Worm (Caenorhabditis elegans) whole organism, L2 larva: Measurements from ENCODE around the gene trpp-5.

Experiments
- C34F6.9 ChIP-seq: fragments of 150-350 bp; optimal IDR thresholded peaks from 2 replicates; lab custom pipeline; 2014; ENCODE audit warnings: missing biosample characterization, missing genetic modification characterization
- F13H6.1 ChIP-seq: sonication (generic microtip); optimal IDR thresholded peaks from 2 replicates; lab custom pipeline; 2016; ENCODE audit warnings: missing genetic modification characterization, missing compliant biosample characterization
- Y55F3AM.14 ChIP-seq: fragments of 200-800 bp; sonication (Bioruptor generic); optimal IDR thresholded peaks from 2 replicates; lab custom pipeline; 2018; ENCODE audit warnings: mild to moderate bottlenecking, missing genetic modification characterization, missing compliant biosample characterization
- ZK546.5 ChIP-seq: sonication (generic microtip); optimal IDR thresholded peaks from 2 replicates; lab custom pipeline; 2017; ENCODE audit warnings: missing biosample characterization, missing genetic modification characterization
- aly-2 ChIP-seq: fragments of 150-350 bp; optimal IDR thresholded peaks from 2 replicates; lab custom pipeline; 2014; ENCODE audit warnings: missing biosample characterization, missing genetic modification characterization
- blmp-1 ChIP-seq: sonication (generic microtip); optimal IDR thresholded peaks from 2 replicates; lab custom pipeline; 2017; ENCODE audit warnings: missing genetic modification characterization, mild to moderate bottlenecking, missing compliant biosample characterization, antibody characterized with exemption, moderate library complexity; ENCODE audit not compliant: insufficient read depth
- ceh-16 ChIP-seq: fragments of 150-350 bp; optimal IDR thresholded peaks from 2 replicates; lab custom pipeline; 2014; ENCODE audit warnings: missing biosample characterization, missing genetic modification characterization
- crh-2 ChIP-seq: sonication (generic microtip); optimal IDR thresholded peaks from 2 replicates; lab custom pipeline; 2017; ENCODE audit warnings: missing biosample characterization, missing genetic modification characterization
- dmd-4 ChIP-seq: sonication (generic microtip); optimal IDR thresholded peaks from 2 replicates; lab custom pipeline; 2017; ENCODE audit warnings: missing biosample characterization, missing genetic modification characterization
- egl-27 ChIP-seq: sonication (generic microtip); optimal IDR thresholded peaks from 3 replicates; lab custom pipeline; 2017; ENCODE audit warnings: missing biosample characterization, missing genetic modification reagents, missing genetic modification characterization
- elt-1 ChIP-seq: fragments of 150-350 bp; optimal IDR thresholded peaks from 2 replicates; lab custom pipeline; 2014; ENCODE audit warnings: missing biosample characterization, missing genetic modification characterization
- elt-3 ChIP-seq: sonication (generic microtip); optimal IDR thresholded peaks from 2 replicates; lab custom pipeline; 2017; ENCODE audit warnings: missing biosample characterization, missing genetic modification characterization
- fos-1 ChIP-seq: fragments of 150-350 bp; optimal IDR thresholded peaks from 2 replicates; lab custom pipeline; 2014; ENCODE audit warnings: missing biosample characterization, missing genetic modification characterization
- gmeb-1 ChIP-seq: fragments of 150-350 bp; optimal IDR thresholded peaks from 2 replicates; lab custom pipeline; 2014; ENCODE audit warnings: missing biosample characterization, missing genetic modification characterization
- lin-13 ChIP-seq: fragments of 150-350 bp; optimal IDR thresholded peaks from 2 replicates; lab custom pipeline; 2014; ENCODE audit warnings: missing biosample characterization, missing genetic modification reagents, missing genetic modification characterization
- lsy-2 ChIP-seq, 2 experiments: fragments of 150-350 bp in 1 of 2; sonication (generic microtip) in 1 of 2; optimal IDR thresholded peaks; 2 replicates each; lab custom pipeline; 2014 to 2017; ENCODE audit warnings: missing biosample characterization in 2 of 2, missing genetic modification characterization in 2 of 2
- mab-5 ChIP-seq: fragments of 150-350 bp; optimal IDR thresholded peaks from 2 replicates; lab custom pipeline; 2014; ENCODE audit warnings: missing biosample characterization, missing genetic modification characterization
- mbf-1 ChIP-seq: sonication (generic microtip); optimal IDR thresholded peaks from 2 replicates; lab custom pipeline; 2017; ENCODE audit warnings: missing biosample characterization, missing genetic modification characterization
- mdl-1 ChIP-seq, 2 experiments: fragments of 150-350 bp in 1 of 2; sonication (generic microtip) in 1 of 2; optimal IDR thresholded peaks; 2 replicates each; lab custom pipeline; 2017; ENCODE audit warnings: missing biosample characterization in 2 of 2, missing genetic modification characterization in 2 of 2
- nhr-10 ChIP-seq: sonication (generic microtip); optimal IDR thresholded peaks from 2 replicates; lab custom pipeline; 2017; ENCODE audit warnings: missing biosample characterization, missing genetic modification characterization
- nhr-12 ChIP-seq: fragments of 150-350 bp; optimal IDR thresholded peaks from 2 replicates; lab custom pipeline; 2014; ENCODE audit warnings: missing biosample characterization, missing genetic modification characterization
- nhr-129 ChIP-seq: fragments of 150-350 bp; optimal IDR thresholded peaks from 2 replicates; lab custom pipeline; 2014; ENCODE audit warnings: missing biosample characterization, missing genetic modification characterization
- nhr-21 ChIP-seq: fragments of 150-350 bp; optimal IDR thresholded peaks from 2 replicates; lab custom pipeline; 2014; ENCODE audit warnings: missing biosample characterization, missing genetic modification characterization
- nhr-23 ChIP-seq: fragments of 150-350 bp; optimal IDR thresholded peaks from 2 replicates; lab custom pipeline; 2014; ENCODE audit warnings: missing biosample characterization, missing genetic modification reagents, missing genetic modification characterization
- nhr-237 ChIP-seq: fragments of 150-350 bp; optimal IDR thresholded peaks from 2 replicates; lab custom pipeline; 2014; ENCODE audit warnings: missing biosample characterization, missing genetic modification characterization
- nhr-25 ChIP-seq: fragments of 150-350 bp; sonication (generic microtip); optimal IDR thresholded peaks from 3 replicates; lab custom pipeline; 2014; ENCODE audit warnings: missing biosample characterization, missing genetic modification characterization
- nhr-6 ChIP-seq: fragments of 150-350 bp; optimal IDR thresholded peaks from 2 replicates; lab custom pipeline; 2014; ENCODE audit warnings: missing biosample characterization, missing genetic modification characterization
- nhr-77 ChIP-seq: fragments of 150-350 bp; optimal IDR thresholded peaks from 2 replicates; lab custom pipeline; 2014; ENCODE audit warnings: missing biosample characterization, missing genetic modification characterization
- peb-1 ChIP-seq: fragments of 150-350 bp; optimal IDR thresholded peaks from 2 replicates; lab custom pipeline; 2014; ENCODE audit warnings: missing biosample characterization, missing genetic modification characterization
- sem-4 ChIP-seq: fragments of 150-350 bp; optimal IDR thresholded peaks from 2 replicates; lab custom pipeline; 2014; ENCODE audit warnings: missing biosample characterization, missing genetic modification reagents, missing genetic modification characterization
- skn-1 ChIP-seq: sonication (generic microtip); optimal IDR thresholded peaks from 2 replicates; lab custom pipeline; 2017; ENCODE audit warnings: missing biosample characterization, missing genetic modification characterization
- sma-9 ChIP-seq, 2 experiments: fragments of 150-350 bp in 1 of 2; sonication (generic microtip) in 1 of 2; optimal IDR thresholded peaks; 2 replicates each; lab custom pipeline; 2014 to 2016; ENCODE audit warnings: missing genetic modification characterization in 2 of 2, mild to moderate bottlenecking in 1 of 2, missing biosample characterization in 1 of 2, missing compliant biosample characterization in 1 of 2, missing genetic modification reagents in 1 of 2, moderate library complexity in 1 of 2
- snpc-4 ChIP-seq: fragments of 150-350 bp; optimal IDR thresholded peaks from 2 replicates; lab custom pipeline; 2014; ENCODE audit warnings: missing biosample characterization, missing genetic modification characterization
- unc-55 ChIP-seq: fragments of 150-350 bp; sonication (generic microtip); optimal IDR thresholded peaks from 3 replicates; lab custom pipeline; 2014; ENCODE audit warnings: missing biosample characterization, missing genetic modification reagents, missing genetic modification characterization
- unc-62 ChIP-seq: fragments of 150-350 bp; optimal IDR thresholded peaks from 2 replicates; lab custom pipeline; 2014; ENCODE audit warnings: missing biosample characterization, missing genetic modification reagents, missing genetic modification characterization
- ztf-1 ChIP-seq: fragments of 200-800 bp; sonication (Bioruptor generic); conservative IDR thresholded peaks from 2 replicates; pipeline ENCODE4 v1.3.6; 2022; ENCODE audit warnings: missing genetic modification characterization, missing compliant biosample characterization
- ztf-4 ChIP-seq: fragments of 150-350 bp; optimal IDR thresholded peaks from 2 replicates; lab custom pipeline; 2014; ENCODE audit warnings: missing biosample characterization, missing genetic modification characterization

The trpp-5 gene

ce11 chrII:12240088-12240487, 37.9 kb upstream of the trpp-5 start, which contains the start of gene txdc-12.1:
Gene txdc-12.1 (plus strand): TSS chrII:12240388.
- no peak for TF ChIP-seq lin-13 (GFP tag; lab: Kevin White, UChicago)
- TF ChIP-seq Y55F3AM.14: no peak
- TF ChIP-seq C34F6.9 (tag; lab: Kevin White, UChicago): no peak
- TF ChIP-seq nhr-10 (tag; lab: Kevin White, UChicago): no peak
- TF ChIP-seq nhr-6 (tag; lab: Kevin White, UChicago): no peak
- no peak for TF ChIP-seq mbf-1
- TF ChIP-seq nhr-12 (tag; lab: Kevin White, UChicago): no peak
- no peak for TF ChIP-seq ZK546.5 (tag; lab: Kevin White, UChicago)
- no peak for TF ChIP-seq mab-5
- no peak for TF ChIP-seq crh-2 (tag; lab: Kevin White, UChicago)
- TF ChIP-seq elt-3 (tag; lab: Kevin White, UChicago): no peak
- TF ChIP-seq peb-1 (tag; lab: Kevin White, UChicago): no peak
- no peak for TF ChIP-seq blmp-1 (tag; lab: Kevin White, UChicago)
- no peak for TF ChIP-seq mdl-1 (tag; optimal IDR thresholded peaks at IDR 0.05; lab: Kevin White, UChicago)

- no peak for TF ChIP-seq nhr-129 (tag; lab: Kevin White, UChicago)
- TF ChIP-seq lin-13 (GFP tag; lab: Kevin White, UChicago): no peak
- peak; percentile 37 for TF ChIP-seq nhr-21
- no peak for TF ChIP-seq gmeb-1 (tag; lab: Kevin White, UChicago)
- TF ChIP-seq sem-4 (tag; lab: Kevin White, UChicago): peak; percentile 51
- peak; percentile 84 for TF ChIP-seq nhr-25 (tag; lab: Kevin White, UChicago)
- TF ChIP-seq blmp-1 (tag; lab: Kevin White, UChicago): peak; percentile 96
- TF ChIP-seq elt-1: peak; percentile 50
- TF ChIP-seq fos-1 (tag; lab: Kevin White, UChicago): peak; percentile 82
- peak; percentile 58 for TF ChIP-seq ceh-16 (tag; lab: Kevin White, UChicago)
- TF ChIP-seq lsy-2 (tag; optimal IDR thresholded peaks at IDR 0.05; lab: Kevin White, UChicago): peak in 1 of 2 experiments; percentile 28
Observed at ce11 chrII:12239449-12239848, 37.3 kb upstream of the trpp-5 start.

- TF ChIP-seq fos-1 (tag; lab: Kevin White, UChicago) (peak; percentile 52), ZK546.5 (tag; lab: Kevin White, UChicago) (no peak), ztf-4 (tag; lab: Kevin White, UChicago) (no peak), blmp-1 (tag; lab: Kevin White, UChicago) (no peak), lsy-2 (tag; optimal IDR thresholded peaks at IDR 0.05; lab: Kevin White, UChicago) (peak in 1 of 2 experiments; percentile 67), nhr-21 (peak; percentile 26), crh-2 (tag; lab: Kevin White, UChicago) (no peak), nhr-25 (tag; lab: Kevin White, UChicago) (peak; percentile 46), egl-27 (tag; lab: Kevin White, UChicago) (peak; percentile 26), nhr-77 (tag; lab: Kevin White, UChicago) (no peak), snpc-4 (tag; lab: Kevin White, UChicago) (no peak)
- TF ChIP-seq, all 48 proteins: peak for 5
Observed at ce11 chrII:12237555-12237954, 35.4 kb upstream of the trpp-5 start.

DNA sequence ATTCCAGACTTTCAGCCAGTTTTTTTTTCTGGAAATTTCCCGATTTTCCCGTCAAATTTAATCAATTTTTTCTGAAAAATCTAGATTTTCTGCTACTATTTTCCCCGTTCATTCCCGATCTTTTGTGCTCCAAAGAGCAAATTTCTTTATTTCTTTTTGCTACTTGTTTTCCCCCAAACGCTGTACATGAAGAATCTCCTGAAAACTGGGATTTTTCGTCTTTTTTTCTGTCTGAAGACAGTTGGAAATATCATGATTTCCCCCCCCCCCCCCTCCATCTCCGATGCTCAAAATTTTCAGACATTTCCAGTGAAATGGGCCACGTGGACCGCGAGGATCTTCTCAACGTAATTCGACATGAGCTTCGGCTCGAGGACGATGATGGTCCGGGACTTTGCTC, 25.8 kb upstream of the trpp-5 start, which contains the start of gene sinh-1:
Gene sinh-1 (plus strand): TSS at position 301 of the 400 bp plus-strand sequence.
- TF ChIP-seq mbf-1 (no peak), aly-2 (tag; lab: Kevin White, UChicago) (no peak), nhr-23 (tag; lab: Kevin White, UChicago) (no peak), unc-55 (GFP tag; lab: Kevin White, UChicago) (no peak), egl-27 (tag; lab: Kevin White, UChicago) (no peak), dmd-4 (tag; lab: Kevin White, UChicago) (no peak), nhr-129 (tag; lab: Kevin White, UChicago) (no peak), mdl-1 (tag; optimal IDR thresholded peaks at IDR 0.05; lab: Kevin White, UChicago) (no peak), nhr-237 (tag; lab: Kevin White, UChicago) (no peak)

ce11 chrII:12226192-12226591, 24.0 kb upstream of the trpp-5 start:
- TF ChIP-seq peb-1 (tag; lab: Kevin White, UChicago) (no peak), skn-1 (no peak), nhr-6 (tag; lab: Kevin White, UChicago) (no peak), dmd-4 (tag; lab: Kevin White, UChicago) (no peak), ztf-1 (no peak), F13H6.1 (no peak), nhr-129 (tag; lab: Kevin White, UChicago) (no peak), nhr-10 (tag; lab: Kevin White, UChicago) (no peak), ceh-16 (tag; lab: Kevin White, UChicago) (no peak), unc-62 (GFP tag; lab: Kevin White, UChicago) (no peak), lsy-2 (tag; optimal IDR thresholded peaks at IDR 0.05; lab: Kevin White, UChicago) (no peak), C34F6.9 (tag; lab: Kevin White, UChicago) (no peak), sma-9 (GFP tag; optimal IDR thresholded peaks at IDR 0.05; lab: Kevin White, UChicago) (no peak), sma-9 (tag; optimal IDR thresholded peaks at IDR 0.05; lab: Kevin White, UChicago) (no peak)
